Fruit fly (Drosophila melanogaster) whole organism, embryonic: ENCODE data around the gene CG43055.
A peak's percentile ranks its signal among the peaks of the same experiment; 100 is the strongest.

Experiments
- C15 ChIP-seq: fragments of 200-800 bp; sonication (Bioruptor generic); IDR thresholded peaks from 3 replicates; pipeline ENCODE4 v1.3.6; 2022; ENCODE audit warnings: missing biosample characterization, missing genetic modification characterization
- CG10267 ChIP-seq: fragments of 200-800 bp; sonication (Bioruptor generic); optimal IDR thresholded peaks from 2 replicates; lab custom pipeline; 2018; ENCODE audit warnings: missing biosample characterization, mild to moderate bottlenecking, missing genetic modification characterization, moderate library complexity
- CG10979 ChIP-seq: fragments of 200-800 bp; sonication (Bioruptor generic); optimal IDR thresholded peaks from 2 replicates; lab custom pipeline; 2018; ENCODE audit warnings: missing biosample characterization, mild to moderate bottlenecking, missing genetic modification characterization, moderate library complexity
- CG11085 ChIP-seq: fragments of 200-800 bp; sonication (Bioruptor generic); IDR thresholded peaks from 2 replicates; pipeline ENCODE4 v1.3.6; 2022; ENCODE audit warnings: missing biosample characterization, missing genetic modification characterization
- CG14441 ChIP-seq: fragments of 200-800 bp; sonication (Bioruptor generic); IDR thresholded peaks from 2 replicates; pipeline ENCODE4 v1.3.6; 2022; ENCODE audit warnings: missing biosample characterization, missing genetic modification characterization
- CG14860 ChIP-seq: fragments of 200-800 bp; sonication (Bioruptor generic); IDR thresholded peaks from 3 replicates; pipeline ENCODE4 v1.3.6; 2022; ENCODE audit warnings: missing biosample characterization, missing genetic modification characterization; ENCODE audit not compliant: partially characterized antibody
- CG1529 ChIP-seq: fragments of 200-800 bp; sonication (Bioruptor generic); optimal IDR thresholded peaks from 3 replicates; lab custom pipeline; 2018; ENCODE audit warnings: missing biosample characterization, missing genetic modification characterization
- CG16863 ChIP-seq: fragments of 200-800 bp; sonication (Bioruptor generic); optimal IDR thresholded peaks from 3 replicates; lab custom pipeline; 2016; ENCODE audit warnings: missing biosample characterization, missing genetic modification characterization
- CG2199 ChIP-seq: fragments of 200-800 bp; sonication (Bioruptor generic); IDR thresholded peaks from 3 replicates; pipeline ENCODE4 v1.3.6; 2022; ENCODE audit warnings: missing biosample characterization, missing genetic modification characterization
- CG2875 ChIP-seq: fragments of 200-800 bp; sonication (Bioruptor generic); optimal IDR thresholded peaks from 2 replicates; lab custom pipeline; 2017; ENCODE audit warnings: missing biosample characterization, mild to moderate bottlenecking, missing genetic modification characterization, missing genetic modification reagents
- CG4404 ChIP-seq: fragments of 200-800 bp; sonication (Bioruptor generic); IDR thresholded peaks from 2 replicates; pipeline ENCODE4 v1.3.6; 2022; ENCODE audit warnings: missing biosample characterization, missing genetic modification characterization
- CG5953 ChIP-seq: fragments of 200-800 bp; sonication (Bioruptor generic); IDR thresholded peaks from 2 replicates; pipeline ENCODE4 v1.3.6; 2022; ENCODE audit warnings: missing biosample characterization, missing genetic modification characterization
- CG7556 ChIP-seq: fragments of 200-800 bp; sonication (Bioruptor generic); optimal IDR thresholded peaks from 2 replicates; lab custom pipeline; 2017; ENCODE audit warnings: missing biosample characterization, mild to moderate bottlenecking, missing genetic modification characterization
- CG7745 ChIP-seq: fragments of 200-800 bp; sonication (Bioruptor generic); optimal IDR thresholded peaks from 2 replicates; lab custom pipeline; 2018; ENCODE audit warnings: missing biosample characterization, mild to moderate bottlenecking, missing genetic modification characterization, moderate library complexity
- CG7786 ChIP-seq: fragments of 200-800 bp; sonication (Bioruptor generic); optimal IDR thresholded peaks from 2 replicates; lab custom pipeline; 2016; ENCODE audit warnings: missing biosample characterization, missing genetic modification characterization
- CG7839 ChIP-seq: fragments of 200-800 bp; sonication (Bioruptor generic); optimal IDR thresholded peaks from 3 replicates; lab custom pipeline; 2018; ENCODE audit warnings: missing biosample characterization, mild to moderate bottlenecking, missing genetic modification characterization, moderate library complexity
- CG7928 ChIP-seq: fragments of 200-800 bp; sonication (Bioruptor generic); optimal IDR thresholded peaks from 2 replicates; lab custom pipeline; 2017; ENCODE audit warnings: missing biosample characterization, mild to moderate bottlenecking, missing genetic modification characterization
- CG7987 ChIP-seq: fragments of 200-800 bp; sonication (Bioruptor generic); optimal IDR thresholded peaks from 2 replicates; lab custom pipeline; 2018; ENCODE audit warnings: missing biosample characterization, mild to moderate bottlenecking, missing genetic modification characterization, moderate library complexity
- CG8290 ChIP-seq, 3 experiments: fragments of 200-800 bp; sonication (Bioruptor generic); optimal IDR thresholded peaks; 2 replicates each; lab custom pipeline; 2016 to 2019; ENCODE audit warnings: missing biosample characterization in 3 of 3, missing genetic modification characterization in 3 of 3, mild to moderate bottlenecking in 2 of 3, moderate library complexity in 1 of 3
- CG9215 ChIP-seq: fragments of 200-800 bp; sonication (Bioruptor generic); IDR thresholded peaks from 2 replicates; pipeline ENCODE4 v1.3.6; 2022; ENCODE audit warnings: missing biosample characterization, missing genetic modification characterization
- CrebB ChIP-seq: fragments of 200-800 bp; sonication (Bioruptor generic); optimal IDR thresholded peaks from 3 replicates; lab custom pipeline; 2018; ENCODE audit warnings: missing biosample characterization, mild to moderate bottlenecking, missing genetic modification characterization
- Dad ChIP-seq: fragments of 200-800 bp; sonication (Bioruptor generic); optimal IDR thresholded peaks from 3 replicates; lab custom pipeline; 2016; ENCODE audit warnings: missing biosample characterization, missing genetic modification characterization
- Doc3 ChIP-seq: fragments of 200-800 bp; sonication (Bioruptor generic); IDR thresholded peaks from 3 replicates; pipeline ENCODE4 v1.3.6; 2022; ENCODE audit warnings: missing biosample characterization, missing genetic modification characterization; ENCODE audit not compliant: partially characterized antibody
- Mrtf ChIP-seq: fragments of 200-800 bp; sonication (Bioruptor generic); IDR thresholded peaks from 3 replicates; pipeline ENCODE4 v1.3.6; 2022; ENCODE audit warnings: missing biosample characterization, missing genetic modification characterization
- NC2β ChIP-seq: fragments of 200-800 bp; sonication (Bioruptor generic); optimal IDR thresholded peaks from 2 replicates; lab custom pipeline; 2016; ENCODE audit warnings: missing biosample characterization, missing genetic modification characterization
- Rfx ChIP-seq: fragments of 200-800 bp; sonication (Bioruptor generic); IDR thresholded peaks from 2 replicates; pipeline ENCODE4 v1.3.6; 2022; ENCODE audit warnings: missing biosample characterization, missing genetic modification characterization
- Rx ChIP-seq: fragments of 200-800 bp; sonication (Bioruptor generic); IDR thresholded peaks from 2 replicates; pipeline ENCODE4 v1.3.6; 2022; ENCODE audit warnings: missing biosample characterization, missing genetic modification characterization
- Scr ChIP-seq: fragments of 200-800 bp; sonication (Bioruptor generic); IDR thresholded peaks from 2 replicates; pipeline ENCODE4 v1.3.6; 2022; ENCODE audit warnings: missing biosample characterization, missing genetic modification characterization; ENCODE audit not compliant: partially characterized antibody
- Sry-β ChIP-seq: fragments of 200-800 bp; sonication (Bioruptor generic); optimal IDR thresholded peaks from 2 replicates; lab custom pipeline; 2018; ENCODE audit warnings: missing biosample characterization, mild to moderate bottlenecking, missing genetic modification characterization, moderate library complexity
- Stat92E ChIP-seq, 3 experiments: fragments of >200 bp in 2 of 3; fragments of 200-800 bp in 1 of 3; sonication (Bioruptor generic) in 1 of 3; optimal IDR thresholded peaks; 2 replicates each; lab custom pipeline; 2017 to 2019; ENCODE audit warnings: missing biosample characterization in 3 of 3, missing genetic modification characterization in 3 of 3, mild to moderate bottlenecking in 1 of 3, moderate library complexity in 1 of 3
- ab ChIP-seq: fragments of 200-800 bp; sonication (Bioruptor generic); optimal IDR thresholded peaks from 2 replicates; lab custom pipeline; 2016; ENCODE audit warnings: missing biosample characterization, missing genetic modification characterization
- ara ChIP-seq: fragments of 200-800 bp; sonication (Bioruptor generic); IDR thresholded peaks from 2 replicates; pipeline ENCODE4 v1.3.6; 2022; ENCODE audit warnings: missing biosample characterization, missing genetic modification characterization
- ash1 ChIP-seq: fragments of 200-800 bp; sonication (Bioruptor generic); optimal IDR thresholded peaks from 2 replicates; lab custom pipeline; 2018; ENCODE audit warnings: missing biosample characterization, mild to moderate bottlenecking, missing genetic modification characterization
- dm ChIP-seq: fragments of 200-800 bp; sonication (Bioruptor generic); optimal IDR thresholded peaks from 3 replicates; lab custom pipeline; 2016; ENCODE audit warnings: missing biosample characterization, missing genetic modification characterization
- esg ChIP-seq: fragments of 200-800 bp; sonication (Bioruptor generic); conservative IDR thresholded peaks from 2 replicates; pipeline ENCODE4 v1.3.6; 2022; ENCODE audit warnings: missing biosample characterization, missing genetic modification characterization
- fd102C ChIP-seq: fragments of 200-800 bp; sonication (Bioruptor generic); optimal IDR thresholded peaks from 2 replicates; lab custom pipeline; 2018; ENCODE audit warnings: missing biosample characterization, mild to moderate bottlenecking, missing genetic modification characterization, moderate library complexity
- grn ChIP-seq: fragments of 200-800 bp; sonication (Bioruptor generic); optimal IDR thresholded peaks from 3 replicates; lab custom pipeline; 2017; ENCODE audit warnings: missing biosample characterization, missing genetic modification characterization
- gro ChIP-seq: fragments of 200-800 bp; sonication (Bioruptor generic); optimal IDR thresholded peaks from 2 replicates; lab custom pipeline; 2016; ENCODE audit warnings: missing biosample characterization, missing genetic modification characterization
- ham ChIP-seq: fragments of 200-800 bp; sonication (Bioruptor generic); IDR thresholded peaks from 2 replicates; pipeline ENCODE4 v1.3.6; 2022; ENCODE audit warnings: missing biosample characterization, missing genetic modification characterization
- hth ChIP-seq: fragments of >200 bp; optimal IDR thresholded peaks from 2 replicates; lab custom pipeline; 2017; ENCODE audit warnings: inconsistent platforms
- luna ChIP-seq: fragments of 200-800 bp; sonication (Bioruptor generic); optimal IDR thresholded peaks from 2 replicates; lab custom pipeline; 2016; ENCODE audit warnings: missing biosample characterization, missing genetic modification characterization
- maf-S ChIP-seq: fragments of 200-800 bp; sonication (Bioruptor generic); optimal IDR thresholded peaks from 2 replicates; lab custom pipeline; 2016; ENCODE audit warnings: missing biosample characterization, missing genetic modification characterization
- pum ChIP-seq: fragments of 200-800 bp; sonication (Bioruptor generic); optimal IDR thresholded peaks from 2 replicates; lab custom pipeline; 2016; ENCODE audit warnings: missing biosample characterization, missing genetic modification characterization
- run ChIP-seq: fragments of 200-800 bp; sonication (Bioruptor generic); optimal IDR thresholded peaks from 3 replicates; lab custom pipeline; 2018; ENCODE audit warnings: missing biosample characterization, mild to moderate bottlenecking, missing genetic modification characterization
- sens-2 ChIP-seq: fragments of 200-800 bp; sonication (Bioruptor generic); IDR thresholded peaks from 2 replicates; pipeline ENCODE4 v1.3.6; 2022; ENCODE audit warnings: missing biosample characterization, missing genetic modification characterization
- sug ChIP-seq: fragments of 200-800 bp; optimal IDR thresholded peaks from 2 replicates; lab custom pipeline; 2019; ENCODE audit warnings: missing biosample characterization, mild to moderate bottlenecking, missing genetic modification characterization, moderate library complexity
- tap ChIP-seq: fragments of 200-800 bp; optimal IDR thresholded peaks from 3 replicates; lab custom pipeline; 2019; ENCODE audit warnings: missing biosample characterization, mild to moderate bottlenecking, missing genetic modification characterization, moderate library complexity
- tin ChIP-seq: fragments of 200-800 bp; sonication (Bioruptor generic); optimal IDR thresholded peaks from 3 replicates; lab custom pipeline; 2016; ENCODE audit warnings: missing biosample characterization, missing genetic modification characterization
- trh ChIP-seq: fragments of 200-800 bp; sonication (Bioruptor generic); optimal IDR thresholded peaks from 2 replicates; lab custom pipeline; 2016; ENCODE audit warnings: missing biosample characterization, missing genetic modification characterization
- yki ChIP-seq: fragments of >200 bp; optimal IDR thresholded peaks from 3 replicates; lab custom pipeline; 2018
- zen2 ChIP-seq: fragments of 200-800 bp; sonication (Bioruptor generic); IDR thresholded peaks from 3 replicates; pipeline ENCODE4 v1.3.6; 2022; ENCODE audit warnings: missing biosample characterization, missing genetic modification characterization; ENCODE audit not compliant: partially characterized antibody

CG43055 gene

dm6 chr2L:4448582-4449016 is 37.6 kb downstream of the CG43055 start, which contains the start of gene MFS18 (continued):
- TF ChIP-seq Rfx (GFP tag; lab: Robert Waterston, UW) (peak; percentile 98), Dad (GFP tag; lab: Kevin White, UChicago) (peak; percentile 88), tap (tag; lab: Kevin White, UChicago) (peak; percentile 98), CG7839 (tag; lab: Kevin White, UChicago) (peak; percentile 98), CG11085 (GFP tag; lab: Robert Waterston, UW) (peak; percentile 98), pum (GFP tag; lab: Kevin White, UChicago) (peak; percentile 80), sug (peak; percentile 82), Stat92E (GFP tag; optimal IDR thresholded peaks at IDR 0.05; lab: Kevin White, UChicago) (peak in 1 of 3 experiments; percentile 96), Doc3 (peak; percentile 62), CG1529 (GFP tag; lab: Kevin White, UChicago) (peak; percentile 92), Rx (peak; percentile 98), run (tag; lab: Kevin White, UChicago) (peak; percentile 93), CG8290 (GFP tag; optimal IDR thresholded peaks at IDR 0.05; lab: Kevin White, UChicago) (peak; percentile 97), CG8290 (tag; optimal IDR thresholded peaks at IDR 0.05; lab: Kevin White, UChicago) (peak; percentile 20 to 78), zen2 (peak; percentile 77), CG2875 (peak; percentile 94), hth (no peak), trh (peak; percentile 92), NC2β (peak; percentile 66), CG9215 (peak; percentile 97), esg (peak; percentile 99), CG16863 (GFP tag; lab: Kevin White, UChicago) (peak; percentile 82), sens-2 (GFP tag; lab: Robert Waterston, UW) (peak; percentile 97), CG7556 (GFP tag; lab: Kevin White, UChicago) (peak; percentile 97), dm (peak; percentile 98), grn (peak; percentile 74), CG10267 (peak; percentile 98), Sry-β (GFP tag; lab: Kevin White, UChicago) (peak; percentile 71), ara (GFP tag; lab: Robert Waterston, UW) (peak; percentile 99), Scr (GFP tag; lab: Robert Waterston, UW) (peak; percentile 68), CG5953 (GFP tag; lab: Robert Waterston, UW) (peak; percentile 98), CG7928 (GFP tag; lab: Kevin White, UChicago) (peak; percentile 76), CG7987 (GFP tag; lab: Kevin White, UChicago) (peak; percentile 96), fd102C (GFP tag; lab: Kevin White, UChicago) (peak; percentile 87), maf-S (GFP tag; lab: Kevin White, UChicago) (peak; percentile 97), Mrtf (peak; percentile 96), CG4404 (peak; percentile 98), CG14860 (GFP tag; lab: Robert Waterston, UW) (peak; percentile 74; the same call in 2 of the 3 replicates), ash1 (GFP tag; lab: Kevin White, UChicago) (peak; percentile 90), luna (GFP tag; lab: Kevin White, UChicago) (peak; percentile 73), CG7786 (GFP tag; lab: Kevin White, UChicago) (peak; percentile 78), tin (GFP tag; lab: Kevin White, UChicago) (peak; percentile 99), ham (peak; percentile 93), CrebB (tag; lab: Kevin White, UChicago) (peak; percentile 92), ab (GFP tag; lab: Kevin White, UChicago) (peak; percentile 54), CG2199 (GFP tag; lab: Robert Waterston, UW) (peak; percentile 99), CG10979 (tag; lab: Kevin White, UChicago) (peak; percentile 99), CG7745 (tag; lab: Kevin White, UChicago) (peak; percentile 43), gro (peak; percentile 87), yki (lab: Kevin White, UChicago) (no peak), CG14441 (GFP tag; lab: Robert Waterston, UW) (peak; percentile 99), C15 (peak; percentile 98)
